Worm (Caenorhabditis elegans): ENCODE measurements around the gene nhr-221.
"Not testable (repeated sequence)": the region's sequence is repeated elsewhere in the genome, so short reads cannot be mapped to it uniquely, and the experiment has no call there.

The nhr-221 gene

ce11 chrV:3572408-3572807 is 37.2 kb upstream of the nhr-221 start, which contains the start of gene F40C5.1:
TSS of gene F40C5.1 (plus strand) at chrV:3572708.
- TF ChIP-seq dox-1, ceh-100, nfya-2 (GFP tag; IDR thresholded peaks at IDR 0.05): not testable (repeated sequence)

- not testable (repeated sequence) for TF ChIP-seq snpc-1.3 (tag; optimal IDR thresholded peaks at IDR 0.05; ENCODE audit: insufficient read depth); xnd-1 (tag; optimal IDR thresholded peaks at IDR 0.05); ekl-4 (GFP tag; IDR thresholded peaks at IDR 0.05)
Measured at ce11 chrV:3570695-3571094, 35.5 kb upstream of the nhr-221 start, which contains the start of gene F40C5.2. TSS of gene F40C5.2 (plus strand) at chrV:3570995.

- TF ChIP-seq Y53G8AR.9 (GFP tag; conservative IDR thresholded peaks at IDR 0.05); nhr-120 (GFP tag; IDR thresholded peaks at IDR 0.05); Y79H2A.3 (GFP tag; conservative IDR thresholded peaks at IDR 0.05): not testable (repeated sequence)
Measured at ce11 chrV:3564335-3564734, 29.2 kb upstream of the nhr-221 start, which contains the start of gene T24A6.17. TSS of gene T24A6.17 (minus strand) at chrV:3564435.

ce11 chrV:3562824-3563223 is 27.7 kb upstream of the nhr-221 start, which contains the start of gene T24A6.16:
TSS of gene T24A6.16 (minus strand) at chrV:3562924.
- not testable (repeated sequence) for TF ChIP-seq F57A8.1 (GFP tag; optimal IDR thresholded peaks at IDR 0.05); mxl-1 (tag; optimal IDR thresholded peaks at IDR 0.05); tlf-1 (GFP tag; optimal IDR thresholded peaks at IDR 0.05)

ce11 chrV:3559704-3560103 is 24.5 kb upstream of the nhr-221 start:
- TF ChIP-seq hsf-1 (GFP tag; IDR thresholded peaks at IDR 0.05), result peak; percentile 52; the same call in 1 of the 2 replicates

- TF ChIP-seq repo-1 (tag; optimal IDR thresholded peaks at IDR 0.05); nfya-2 (GFP tag; IDR thresholded peaks at IDR 0.05); B0261.1 (tag; optimal IDR thresholded peaks at IDR 0.05): not testable (repeated sequence)
Measured at ce11 chrV:3558744-3559143, 23.6 kb upstream of the nhr-221 start, which contains the start of gene T24A6.1. TSS of gene T24A6.1 (plus strand) at chrV:3559044.

ce11 chrV:3557422-3557821 is 22.3 kb upstream of the nhr-221 start, which contains the start of gene grl-31:
TSS of gene grl-31 (minus strand) at chrV:3557778.
- TF ChIP-seq die-1 (tag; optimal IDR thresholded peaks at IDR 0.05) (no peak), zfh-2 (GFP tag; conservative IDR thresholded peaks at IDR 0.05) (peak; percentile 59), F33H1.4 (GFP tag; IDR thresholded peaks at IDR 0.05) (no peak), hsf-1 (GFP tag; IDR thresholded peaks at IDR 0.05) (no peak), lir-1 (GFP tag; conservative IDR thresholded peaks at IDR 0.05) (no peak), ztf-6 (GFP tag; IDR thresholded peaks at IDR 0.05) (no peak)

- no peak for TF ChIP-seq ztf-25 (GFP tag; IDR thresholded peaks at IDR 0.05)
- no peak for TF ChIP-seq ets-4 (GFP tag; optimal IDR thresholded peaks at IDR 0.05)
- no peak for TF ChIP-seq lin-54 (GFP tag; optimal IDR thresholded peaks at IDR 0.05)
- TF ChIP-seq lin-35 (GFP tag; optimal IDR thresholded peaks at IDR 0.05), result no peak
- no peak for TF ChIP-seq K12H6.12 (tag; optimal IDR thresholded peaks at IDR 0.05)
- no peak for TF ChIP-seq fkh-3 (tag; optimal IDR thresholded peaks at IDR 0.05)
- TF ChIP-seq nhr-27 (tag; optimal IDR thresholded peaks at IDR 0.05), result no peak
- TF ChIP-seq F49E8.2 (tag; optimal IDR thresholded peaks at IDR 0.05; ENCODE audit: insufficient read depth), result no peak
- TF ChIP-seq F57C9.4 (tag; optimal IDR thresholded peaks at IDR 0.05), result no peak
Measured at ce11 chrV:3555986-3556385, 20.8 kb upstream of the nhr-221 start, which contains the start of gene grl-30. TSS of gene grl-30 (plus strand) at chrV:3556286.

Measured in whole organism, young adult.